Worm (Caenorhabditis elegans) whole organism, L2 larva: ENCODE data around the gene col-76.

Experiments
- C34F6.9 ChIP-seq: fragments of 150-350 bp; optimal IDR thresholded peaks from 2 replicates; lab custom pipeline; 2014; ENCODE audit warnings: missing biosample characterization, missing genetic modification characterization
- Y55F3AM.14 ChIP-seq: fragments of 200-800 bp; sonication (Bioruptor generic); optimal IDR thresholded peaks from 2 replicates; lab custom pipeline; 2018; ENCODE audit warnings: mild to moderate bottlenecking, missing genetic modification characterization, missing compliant biosample characterization
- ZK546.5 ChIP-seq: sonication (generic microtip); optimal IDR thresholded peaks from 2 replicates; lab custom pipeline; 2017; ENCODE audit warnings: missing biosample characterization, missing genetic modification characterization
- alr-1 ChIP-seq: fragments of 150-350 bp; optimal IDR thresholded peaks from 2 replicates; lab custom pipeline; 2014; ENCODE audit warnings: missing biosample characterization, missing genetic modification characterization
- aly-2 ChIP-seq: fragments of 150-350 bp; optimal IDR thresholded peaks from 2 replicates; lab custom pipeline; 2014; ENCODE audit warnings: missing biosample characterization, missing genetic modification characterization
- ceh-82 ChIP-seq: fragments of 150-350 bp; optimal IDR thresholded peaks from 2 replicates; lab custom pipeline; 2014; ENCODE audit warnings: missing biosample characterization, missing genetic modification characterization
- crh-2 ChIP-seq: sonication (generic microtip); optimal IDR thresholded peaks from 2 replicates; lab custom pipeline; 2017; ENCODE audit warnings: missing biosample characterization, missing genetic modification characterization
- egl-27 ChIP-seq: sonication (generic microtip); optimal IDR thresholded peaks from 3 replicates; lab custom pipeline; 2017; ENCODE audit warnings: missing biosample characterization, missing genetic modification reagents, missing genetic modification characterization
- fos-1 ChIP-seq: fragments of 150-350 bp; optimal IDR thresholded peaks from 2 replicates; lab custom pipeline; 2014; ENCODE audit warnings: missing biosample characterization, missing genetic modification characterization
- gmeb-1 ChIP-seq: fragments of 150-350 bp; optimal IDR thresholded peaks from 2 replicates; lab custom pipeline; 2014; ENCODE audit warnings: missing biosample characterization, missing genetic modification characterization
- lin-11 ChIP-seq: fragments of 150-350 bp; sonication (generic microtip); optimal IDR thresholded peaks from 2 replicates; lab custom pipeline; 2014; ENCODE audit warnings: missing biosample characterization, missing genetic modification characterization, inconsistent platforms, mixed read lengths
- lin-39 ChIP-seq: fragments of 150-350 bp; optimal IDR thresholded peaks from 2 replicates; lab custom pipeline; 2014; ENCODE audit warnings: missing biosample characterization, missing genetic modification reagents, missing genetic modification characterization
- lsy-2 ChIP-seq, 2 experiments: fragments of 150-350 bp in 1 of 2; sonication (generic microtip) in 1 of 2; optimal IDR thresholded peaks; 2 replicates each; lab custom pipeline; 2014 to 2017; ENCODE audit warnings: missing biosample characterization in 2 of 2, missing genetic modification characterization in 2 of 2
- mab-5 ChIP-seq: fragments of 150-350 bp; optimal IDR thresholded peaks from 2 replicates; lab custom pipeline; 2014; ENCODE audit warnings: missing biosample characterization, missing genetic modification characterization
- mbf-1 ChIP-seq: sonication (generic microtip); optimal IDR thresholded peaks from 2 replicates; lab custom pipeline; 2017; ENCODE audit warnings: missing biosample characterization, missing genetic modification characterization
- nhr-10 ChIP-seq: sonication (generic microtip); optimal IDR thresholded peaks from 2 replicates; lab custom pipeline; 2017; ENCODE audit warnings: missing biosample characterization, missing genetic modification characterization
- nhr-11 ChIP-seq: fragments of 150-350 bp; optimal IDR thresholded peaks from 2 replicates; lab custom pipeline; 2014; ENCODE audit warnings: missing biosample characterization, missing genetic modification characterization
- nhr-129 ChIP-seq: fragments of 150-350 bp; optimal IDR thresholded peaks from 2 replicates; lab custom pipeline; 2014; ENCODE audit warnings: missing biosample characterization, missing genetic modification characterization
- nhr-21 ChIP-seq: fragments of 150-350 bp; optimal IDR thresholded peaks from 2 replicates; lab custom pipeline; 2014; ENCODE audit warnings: missing biosample characterization, missing genetic modification characterization
- nhr-23 ChIP-seq: fragments of 150-350 bp; optimal IDR thresholded peaks from 2 replicates; lab custom pipeline; 2014; ENCODE audit warnings: missing biosample characterization, missing genetic modification reagents, missing genetic modification characterization
- nhr-237 ChIP-seq: fragments of 150-350 bp; optimal IDR thresholded peaks from 2 replicates; lab custom pipeline; 2014; ENCODE audit warnings: missing biosample characterization, missing genetic modification characterization
- sem-4 ChIP-seq: fragments of 150-350 bp; optimal IDR thresholded peaks from 2 replicates; lab custom pipeline; 2014; ENCODE audit warnings: missing biosample characterization, missing genetic modification reagents, missing genetic modification characterization
- sma-3 ChIP-seq: sonication (generic microtip); optimal IDR thresholded peaks from 2 replicates; lab custom pipeline; 2016; ENCODE audit warnings: missing genetic modification reagents, missing genetic modification characterization, missing compliant biosample characterization
- sma-9 ChIP-seq, 2 experiments: fragments of 150-350 bp in 1 of 2; sonication (generic microtip) in 1 of 2; optimal IDR thresholded peaks; 2 replicates each; lab custom pipeline; 2014 to 2016; ENCODE audit warnings: missing genetic modification characterization in 2 of 2, mild to moderate bottlenecking in 1 of 2, missing biosample characterization in 1 of 2, missing compliant biosample characterization in 1 of 2, missing genetic modification reagents in 1 of 2, moderate library complexity in 1 of 2
- unc-55 ChIP-seq: fragments of 150-350 bp; sonication (generic microtip); optimal IDR thresholded peaks from 3 replicates; lab custom pipeline; 2014; ENCODE audit warnings: missing biosample characterization, missing genetic modification reagents, missing genetic modification characterization
- unc-62 ChIP-seq: fragments of 150-350 bp; optimal IDR thresholded peaks from 2 replicates; lab custom pipeline; 2014; ENCODE audit warnings: missing biosample characterization, missing genetic modification reagents, missing genetic modification characterization
- zag-1 ChIP-seq: fragments of 150-350 bp; optimal IDR thresholded peaks from 2 replicates; lab custom pipeline; 2014; ENCODE audit warnings: missing biosample characterization, missing genetic modification characterization

The col-76 gene

ce11 chrII:8204039-8204438, at the start of gene col-76:
Gene col-76, plus strand, starts transcription at chrII:8204339.
- TF ChIP-seq lin-39 (tag; lab: Kevin White, UChicago) (no peak), Y55F3AM.14 (GFP tag; lab: Kevin White, UChicago) (no peak), sma-3 (no peak), nhr-11 (no peak), nhr-21 (tag; lab: Kevin White, UChicago) (no peak), mab-5 (no peak)

ce11 chrII:8156845-8157373, 47.2 kb upstream of the col-76 start, which contains the start of the genes tub-1 and tmem-138:
Gene tub-1, minus strand, starts transcription at chrII:8156945.
Gene tmem-138, plus strand, starts transcription at chrII:8157323.
- no peak for TF ChIP-seq mbf-1 (tag; lab: Kevin White, UChicago)

ce11 chrII:8157991-8158390, 46.1 kb upstream of the col-76 start, which contains the start of gene pch-2:
Gene pch-2, plus strand, starts transcription at chrII:8158349.
- TF ChIP-seq nhr-129 (tag; lab: Kevin White, UChicago): peak; percentile 44
- peak; percentile 14 for TF ChIP-seq nhr-21 (tag; lab: Kevin White, UChicago)
- TF ChIP-seq gmeb-1 (tag; lab: Kevin White, UChicago): peak; percentile 83
- peak; percentile 9 for TF ChIP-seq fos-1
- TF ChIP-seq nhr-237 (tag; lab: Kevin White, UChicago): no peak
- TF ChIP-seq nhr-23: no peak
- no peak for TF ChIP-seq ZK546.5
- peak; percentile 47 for TF ChIP-seq C34F6.9
- peak; percentile 41 for TF ChIP-seq crh-2 (tag; lab: Kevin White, UChicago)
- TF ChIP-seq lsy-2 (tag; optimal IDR thresholded peaks at IDR 0.05; lab: Kevin White, UChicago): peak; percentile 19 to 90
- peak; percentile 53 for TF ChIP-seq sma-9 (GFP tag; optimal IDR thresholded peaks at IDR 0.05; lab: Kevin White, UChicago)
- no peak for TF ChIP-seq sma-9 (tag; optimal IDR thresholded peaks at IDR 0.05; lab: Kevin White, UChicago)
- peak; percentile 8 for TF ChIP-seq lin-11 (tag; lab: Kevin White, UChicago)
- TF ChIP-seq unc-55 (GFP tag; lab: Kevin White, UChicago): no peak
- TF ChIP-seq unc-62 (GFP tag; lab: Kevin White, UChicago): no peak
- TF ChIP-seq nhr-10 (tag; lab: Kevin White, UChicago): no peak

ce11 chrII:8160916-8161315, 43.2 kb upstream of the col-76 start:
- no peak for TF ChIP-seq lsy-2 (tag; optimal IDR thresholded peaks at IDR 0.05; lab: Kevin White, UChicago)
- no peak for TF ChIP-seq nhr-237 (tag; lab: Kevin White, UChicago)
- TF ChIP-seq aly-2 (tag; lab: Kevin White, UChicago): no peak
- TF ChIP-seq egl-27 (tag; lab: Kevin White, UChicago): no peak
- no peak for TF ChIP-seq sma-9 (GFP tag; optimal IDR thresholded peaks at IDR 0.05; lab: Kevin White, UChicago)
- TF ChIP-seq sma-9 (tag; optimal IDR thresholded peaks at IDR 0.05; lab: Kevin White, UChicago): no peak
- no peak for TF ChIP-seq mbf-1 (tag; lab: Kevin White, UChicago)
- TF ChIP-seq ceh-82 (tag; lab: Kevin White, UChicago): no peak
- TF ChIP-seq ZK546.5: no peak
- no peak for TF ChIP-seq crh-2 (tag; lab: Kevin White, UChicago)
- TF ChIP-seq sma-3: no peak
- no peak for TF ChIP-seq lin-39 (tag; lab: Kevin White, UChicago)
- no peak for TF ChIP-seq alr-1 (tag; lab: Kevin White, UChicago)

- TF ChIP-seq nhr-129 (tag; lab: Kevin White, UChicago): peak; percentile 49
- TF ChIP-seq fos-1: peak; percentile 22
- TF ChIP-seq lsy-2 (tag; optimal IDR thresholded peaks at IDR 0.05; lab: Kevin White, UChicago): peak; percentile 15 to 78
- TF ChIP-seq C34F6.9: peak; percentile 92
- no peak for TF ChIP-seq zag-1 (tag; lab: Kevin White, UChicago)
- TF ChIP-seq, all 48 proteins: peak for 4
Measured at ce11 chrII:8162120-8162648, 42.0 kb upstream of the col-76 start, which contains the start of the genes emb-27 and rrf-3. Gene emb-27, minus strand, starts transcription at chrII:8162170. Gene rrf-3, plus strand, starts transcription at chrII:8162465.

ce11 chrII:8169283-8169682, 34.9 kb upstream of the col-76 start, which contains the start of gene T05C12.15:
Gene T05C12.15, plus strand, starts transcription at chrII:8169583.
- TF ChIP-seq sem-4 (tag; lab: Kevin White, UChicago): no peak
- no peak for TF ChIP-seq egl-27 (tag; lab: Kevin White, UChicago)
- TF ChIP-seq lin-39 (tag; lab: Kevin White, UChicago): no peak
- no peak for TF ChIP-seq ceh-82 (tag; lab: Kevin White, UChicago)
